Worm (Caenorhabditis elegans): ENCODE measurements around the gene C46C2.5.

ce11 chrIV:9192522-9192921 is at the start of gene C46C2.5:
- TF ChIP-seq daf-12 (tag; optimal IDR thresholded peaks at IDR 0.05) (no peak), ceh-20 (GFP tag; IDR thresholded peaks at IDR 0.05) (no peak), mxl-3 (GFP tag; optimal IDR thresholded peaks at IDR 0.05) (no peak), ceh-82 (tag; optimal IDR thresholded peaks at IDR 0.05) (no peak), spr-1 (tag; optimal IDR thresholded peaks at IDR 0.05) (no peak), ama-1 (optimal IDR thresholded peaks at IDR 0.05) (no peak), pha-4 (GFP tag; IDR thresholded peaks at IDR 0.05) (no peak), pha-4 (tag; optimal IDR thresholded peaks at IDR 0.05) (no peak), egl-43 (GFP tag; IDR thresholded peaks at IDR 0.05) (no peak)

All from whole organism, L4 larva.